Fruit fly (Drosophila melanogaster): Measurements from ENCODE around the gene CG2889.

The CG2889 gene

DNA sequence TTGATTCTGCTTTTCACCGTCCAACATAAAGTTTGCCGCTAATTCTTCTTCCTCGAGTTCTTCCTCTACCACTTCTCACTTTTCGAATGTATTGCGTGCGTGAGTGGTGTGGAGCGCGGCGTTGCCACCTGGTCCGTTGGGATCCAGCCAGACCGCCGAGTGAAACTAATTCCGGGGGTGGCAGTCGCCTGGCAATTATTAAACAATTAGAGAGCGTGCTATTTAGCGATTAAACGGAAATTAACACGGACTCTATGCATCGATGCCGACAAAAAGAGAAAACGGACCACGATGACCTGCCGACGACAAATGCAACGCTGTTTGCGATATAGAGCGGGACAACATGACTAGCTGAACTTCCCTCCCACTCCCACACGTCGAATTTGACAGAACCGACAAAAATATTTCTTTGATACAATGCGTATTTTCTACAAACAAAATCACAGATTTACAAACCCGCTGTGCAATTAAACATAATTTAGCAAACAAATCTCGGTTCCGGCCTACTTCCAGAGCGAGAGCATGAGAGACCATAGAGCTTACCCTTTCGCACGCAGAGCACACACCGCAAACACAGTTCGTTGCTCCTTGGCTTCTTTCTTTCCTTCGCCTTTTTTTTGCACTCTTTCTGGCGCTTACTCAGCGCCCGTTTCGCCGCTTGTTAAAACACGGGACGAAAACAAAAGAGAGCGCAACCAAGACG is at the start of gene CG2889:
Gene CG2889, plus strand, starts transcription at position 429 of the 703 bp plus-strand sequence.
- TF ChIP-seq CG32264 (GFP tag; optimal IDR thresholded peaks at IDR 0.05) (no peak), N (GFP tag; optimal IDR thresholded peaks at IDR 0.05) (no peak), Myc (optimal IDR thresholded peaks at IDR 0.05) (no peak), Rel (GFP tag; optimal IDR thresholded peaks at IDR 0.05) (no peak), Rel (tag; optimal IDR thresholded peaks at IDR 0.05) (peak; percentile 36), Hnf4 (GFP tag; optimal IDR thresholded peaks at IDR 0.05) (no peak), woc (GFP tag; optimal IDR thresholded peaks at IDR 0.05) (no peak), jim (GFP tag; optimal IDR thresholded peaks at IDR 0.05) (no peak), sv (GFP tag; optimal IDR thresholded peaks at IDR 0.05) (no peak), h (GFP tag; optimal IDR thresholded peaks at IDR 0.05) (peak; percentile 38), sage (GFP tag; optimal IDR thresholded peaks at IDR 0.05) (no peak), brk (GFP tag; optimal IDR thresholded peaks at IDR 0.05) (no peak), br (GFP tag; optimal IDR thresholded peaks at IDR 0.05) (no peak), dsf (GFP tag; optimal IDR thresholded peaks at IDR 0.05; ENCODE audit: borderline replicate concordance) (no peak), foxo (GFP tag; optimal IDR thresholded peaks at IDR 0.05) (peak in 1 of 2 experiments; percentile 58), dmrt93B (GFP tag; optimal IDR thresholded peaks at IDR 0.05) (no peak), CG9705 (GFP tag; optimal IDR thresholded peaks at IDR 0.05) (no peak), pan (optimal IDR thresholded peaks at IDR 0.05) (no peak), Abd-B (GFP tag; optimal IDR thresholded peaks at IDR 0.05) (no peak), usp (GFP tag; optimal IDR thresholded peaks at IDR 0.05) (no peak), psq (GFP tag; optimal IDR thresholded peaks at IDR 0.05) (peak; percentile 46), Sp1 (GFP tag; optimal IDR thresholded peaks at IDR 0.05) (peak; percentile 2), Vsx2 (GFP tag; optimal IDR thresholded peaks at IDR 0.05; ENCODE audit: partially characterized antibody) (no peak), Jra (GFP tag; optimal IDR thresholded peaks at IDR 0.05) (no peak), dl (GFP tag; optimal IDR thresholded peaks at IDR 0.05; ENCODE audit: insufficient read depth in 1 of 2, partially characterized antibody in 2 of 2) (no peak), Hr78 (GFP tag; optimal IDR thresholded peaks at IDR 0.05) (no peak), Hr83 (GFP tag; optimal IDR thresholded peaks at IDR 0.05; ENCODE audit: poor library complexity, severe bottlenecking) (no peak), Mio (GFP tag; optimal IDR thresholded peaks at IDR 0.05) (no peak), Dif (GFP tag; optimal IDR thresholded peaks at IDR 0.05; ENCODE audit: partially characterized antibody) (no peak), OdsH (GFP tag; optimal IDR thresholded peaks at IDR 0.05) (no peak), tai (GFP tag; optimal IDR thresholded peaks at IDR 0.05) (no peak), HLH106 (tag; optimal IDR thresholded peaks at IDR 0.05) (peak; percentile 49), Dfd (GFP tag; optimal IDR thresholded peaks at IDR 0.05) (no peak), fru (GFP tag; optimal IDR thresholded peaks at IDR 0.05) (peak; percentile 10), lola (GFP tag; optimal IDR thresholded peaks at IDR 0.05) (no peak), rgr (GFP tag; optimal IDR thresholded peaks at IDR 0.05) (peak; percentile 24), CrebA (GFP tag; optimal IDR thresholded peaks at IDR 0.05; ENCODE audit: borderline replicate concordance) (no peak), GATAd (GFP tag; optimal IDR thresholded peaks at IDR 0.05) (no peak), ey (GFP tag; optimal IDR thresholded peaks at IDR 0.05) (no peak)

DNA sequence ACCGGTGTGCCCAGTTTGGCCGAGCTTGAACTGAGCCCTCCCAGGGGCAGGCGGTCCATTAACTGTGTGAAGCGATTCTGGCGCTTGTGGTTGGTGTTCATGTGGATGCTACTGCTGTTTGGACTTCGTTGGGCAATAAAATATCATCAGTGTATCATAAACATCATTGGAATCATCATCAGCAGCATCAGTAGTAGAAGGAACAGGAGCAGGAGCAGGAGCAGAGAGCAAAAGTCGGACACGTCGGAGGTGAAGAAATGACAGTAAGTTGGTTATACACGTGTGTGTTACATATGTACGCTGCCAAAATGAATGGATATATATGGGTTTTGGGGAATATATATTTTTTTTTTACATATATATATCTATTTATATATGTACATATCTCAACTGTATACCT is 41.0 kb upstream of the CG2889 start, which contains the start of gene CG12640:
Gene CG12640, minus strand, starts transcription at position 101 of the 400 bp plus-strand sequence.
- TF ChIP-seq OdsH (GFP tag; optimal IDR thresholded peaks at IDR 0.05) (no peak), Dfd (GFP tag; optimal IDR thresholded peaks at IDR 0.05) (no peak), Abd-B (GFP tag; optimal IDR thresholded peaks at IDR 0.05) (no peak)

DNA sequence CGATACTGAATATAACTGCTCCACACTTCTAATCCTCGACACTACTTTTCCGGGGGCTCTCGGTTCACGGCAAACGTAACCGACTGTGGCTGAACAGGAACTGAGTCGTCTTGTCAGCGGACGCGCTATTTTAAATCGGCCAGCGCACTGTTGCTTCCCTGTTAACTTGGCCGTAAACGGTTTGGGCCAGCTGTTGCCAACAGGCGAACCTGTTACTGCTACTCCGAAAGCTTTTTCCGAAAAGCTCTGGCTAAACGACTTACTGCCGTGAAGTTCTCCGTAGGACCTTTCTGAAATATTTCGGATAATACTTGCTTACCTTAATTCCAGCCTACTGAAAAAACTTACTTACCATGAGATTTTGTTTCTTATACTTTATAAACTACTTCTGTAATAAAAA is 18.9 kb upstream of the CG2889 start, which contains the start of gene CG32683:
Gene CG32683, minus strand, starts transcription at position 101 of the 400 bp plus-strand sequence.
- TF ChIP-seq Sp1 (GFP tag; optimal IDR thresholded peaks at IDR 0.05): no peak
- TF ChIP-seq h (GFP tag; optimal IDR thresholded peaks at IDR 0.05): no peak
- TF ChIP-seq jim (GFP tag; optimal IDR thresholded peaks at IDR 0.05): no peak
- no peak for TF ChIP-seq ey (GFP tag; optimal IDR thresholded peaks at IDR 0.05)
- no peak for TF ChIP-seq Hr83 (GFP tag; optimal IDR thresholded peaks at IDR 0.05; ENCODE audit: poor library complexity, severe bottlenecking)
- TF ChIP-seq Hnf4 (GFP tag; optimal IDR thresholded peaks at IDR 0.05): no peak
- no peak for TF ChIP-seq CG32264 (GFP tag; optimal IDR thresholded peaks at IDR 0.05)
- TF ChIP-seq psq (GFP tag; optimal IDR thresholded peaks at IDR 0.05): no peak
- TF ChIP-seq Rel (GFP tag; optimal IDR thresholded peaks at IDR 0.05): no peak
- no peak for TF ChIP-seq Rel (tag; optimal IDR thresholded peaks at IDR 0.05)
- no peak for TF ChIP-seq br (GFP tag; optimal IDR thresholded peaks at IDR 0.05)
- TF ChIP-seq Dfd (GFP tag; optimal IDR thresholded peaks at IDR 0.05): no peak
- TF ChIP-seq Dif (GFP tag; optimal IDR thresholded peaks at IDR 0.05; ENCODE audit: partially characterized antibody): no peak
- no peak for TF ChIP-seq Abd-B (GFP tag; optimal IDR thresholded peaks at IDR 0.05)
- no peak for TF ChIP-seq woc (GFP tag; optimal IDR thresholded peaks at IDR 0.05)
